Worm (Caenorhabditis elegans): ENCODE data around the gene T08D10.3.

DNA sequence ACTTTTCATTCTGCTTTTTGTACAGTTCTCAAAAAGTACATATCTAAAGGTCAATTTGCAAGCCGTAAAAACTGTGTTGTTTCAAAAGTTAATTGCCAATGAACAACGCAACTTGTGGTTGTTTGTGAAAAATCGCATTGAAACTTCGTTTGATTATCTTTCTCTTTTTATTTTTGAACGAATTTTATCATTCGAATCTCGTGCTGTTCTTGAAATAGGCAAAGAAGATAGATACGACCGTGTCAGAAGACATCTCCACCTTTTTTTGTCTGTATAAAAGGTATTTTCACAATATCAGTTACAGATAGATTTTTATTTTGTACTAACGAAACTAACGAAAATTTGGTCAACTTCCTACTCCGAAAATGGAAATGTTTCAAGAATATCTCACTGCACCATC, 39.3 kb downstream of the T08D10.3 start, which contains the start of gene C49F5.7:
- TF ChIP-seq ztf-23 (GFP tag; IDR thresholded peaks at IDR 0.05) (no peak), flt-1 (GFP tag; IDR thresholded peaks at IDR 0.05) (no peak), cog-1 (tag; optimal IDR thresholded peaks at IDR 0.05) (no peak), T22C8.4 (GFP tag; IDR thresholded peaks at IDR 0.05) (no peak), tab-1 (GFP tag; IDR thresholded peaks at IDR 0.05) (no peak), ztf-29 (GFP tag; IDR thresholded peaks at IDR 0.05) (no peak), med-1 (GFP tag; optimal IDR thresholded peaks at IDR 0.05; ENCODE audit: insufficient read depth) (no peak), ref-1 (GFP tag; conservative IDR thresholded peaks at IDR 0.05) (no peak)
